Fruit fly (Drosophila melanogaster): Measurements from ENCODE around the gene CG4983.

dm6 chr2L:11648739-11649138 is 3.5 kb upstream of the CG4983 start, which contains the start of gene CG6614:
- TF ChIP-seq gl (tag; optimal IDR thresholded peaks at IDR 0.05) (no peak), EcR (GFP tag; optimal IDR thresholded peaks at IDR 0.05) (no peak), rn (GFP tag; IDR thresholded peaks at IDR 0.05) (no peak), CG9948 (tag; optimal IDR thresholded peaks at IDR 0.05) (no peak), CG32121 (GFP tag; IDR thresholded peaks at IDR 0.05) (no peak), Ets98B (GFP tag; IDR thresholded peaks at IDR 0.05) (no peak), CG17806 (tag; optimal IDR thresholded peaks at IDR 0.05) (no peak), CG15710 (tag; optimal IDR thresholded peaks at IDR 0.05) (no peak)
